7 fruit fly cellular contexts compared by ENCODE assay signal in the genomic region with DNA sequence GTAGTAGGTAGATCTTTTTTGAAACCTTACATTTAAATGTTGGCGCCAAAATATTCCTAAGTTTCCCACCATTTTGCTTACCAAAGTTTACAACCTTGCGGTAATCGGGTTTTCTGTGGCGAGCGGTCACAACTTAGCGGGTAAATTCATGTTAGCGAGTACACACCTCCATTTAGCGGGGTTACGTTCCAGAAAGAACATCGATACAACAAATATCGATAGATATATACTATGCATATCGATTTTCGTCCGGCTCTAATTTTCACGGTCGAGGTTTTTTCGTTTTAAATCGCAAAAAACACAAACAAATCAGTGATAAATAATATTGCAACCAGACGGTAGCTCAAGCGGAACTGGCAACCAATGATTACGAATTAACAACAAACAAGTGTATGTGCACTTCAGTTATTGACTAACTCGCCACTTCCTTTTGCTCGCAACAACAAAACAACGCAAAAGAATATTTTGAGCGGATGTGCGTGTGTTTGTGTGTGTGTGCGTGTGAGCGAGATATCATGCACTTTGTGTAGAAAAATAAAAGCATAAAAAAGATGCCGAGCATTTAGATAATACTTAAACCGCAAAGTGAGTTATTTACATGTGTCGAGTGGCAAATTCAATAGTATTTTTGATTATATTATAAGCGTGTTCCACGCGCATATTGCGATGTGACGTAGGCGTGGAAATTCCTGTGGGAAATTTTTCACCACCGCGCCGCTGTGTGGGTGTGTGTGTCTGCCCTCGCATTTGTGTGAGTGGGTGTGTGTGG.
TF ChIP-seq lines count a peak whose summit lies in the region.

TSS of gene Lnk (plus strand) at position 236 of the 769 bp plus-strand sequence.

- TF ChIP-seq CTCF in S2 (optimal IDR thresholded peaks at IDR 0.05; lab: Kevin White, UChicago), result peak; percentile 67 to 78
- peak; percentile 88 for TF ChIP-seq CTCF in whole organism, embryonic (GFP tag; optimal IDR thresholded peaks at IDR 0.05; lab: Kevin White, UChicago)

TF ChIP-seq in whole organism, 6 proteins besides CTCF, POLR2A, EP300 and RAD21:
- TF ChIP-seq EcR (GFP tag; optimal IDR thresholded peaks at IDR 0.05; lab: Kevin White, UChicago), result no peak
- TF ChIP-seq CG8478 (optimal IDR thresholded peaks at IDR 0.05; lab: Kevin White, UChicago), result peak; percentile 1
- no peak for TF ChIP-seq pan (optimal IDR thresholded peaks at IDR 0.05; lab: Kevin White, UChicago)
- no peak for TF ChIP-seq Dll (optimal IDR thresholded peaks at IDR 0.05; lab: Kevin White, UChicago)

TF ChIP-seq in whole organism, adult, 20 proteins besides CTCF, POLR2A, EP300 and RAD21:
- TF ChIP-seq tj (GFP tag; optimal IDR thresholded peaks at IDR 0.05; lab: Kevin White, UChicago), result peak; percentile 6
- TF ChIP-seq bab1 (GFP tag; optimal IDR thresholded peaks at IDR 0.05; lab: Kevin White, UChicago), result peak; percentile 53
- peak; percentile 76 for TF ChIP-seq Mnt (GFP tag; optimal IDR thresholded peaks at IDR 0.05; lab: Kevin White, UChicago)
- TF ChIP-seq Hr96 (GFP tag; optimal IDR thresholded peaks at IDR 0.05; lab: Kevin White, UChicago), result no peak
- TF ChIP-seq cic (GFP tag; optimal IDR thresholded peaks at IDR 0.05; lab: Kevin White, UChicago), result peak; percentile 47
- no peak for TF ChIP-seq CG33017 (tag; optimal IDR thresholded peaks at IDR 0.05; lab: Kevin White, UChicago)
- peak; percentile 47 for TF ChIP-seq CG11617 (GFP tag; optimal IDR thresholded peaks at IDR 0.05; lab: Kevin White, UChicago)
- no peak for TF ChIP-seq CG1620 (GFP tag; optimal IDR thresholded peaks at IDR 0.05; lab: Kevin White, UChicago)
- TF ChIP-seq kay (GFP tag; lab: Kevin White, UChicago; ENCODE audit: borderline replicate concordance), result no peak
- TF ChIP-seq pad (GFP tag; optimal IDR thresholded peaks at IDR 0.05; lab: Kevin White, UChicago), result no peak
- TF ChIP-seq cnc (optimal IDR thresholded peaks at IDR 0.05; lab: Kevin White, UChicago), result no peak
TF ChIP-seq in whole organism, adult: peak in this region for 5.

TF ChIP-seq in whole organism, embryonic, 481 proteins besides CTCF, POLR2A, EP300 and RAD21 (continues in another document):
- TF ChIP-seq CG10321 (GFP tag; IDR thresholded peaks at IDR 0.05; lab: Robert Waterston, UW) (no peak), knrl (GFP tag; IDR thresholded peaks at IDR 0.05; lab: Robert Waterston, UW; ENCODE audit: partially characterized antibody) (peak; percentile 88), CG14667 (GFP tag; IDR thresholded peaks at IDR 0.05; lab: Robert Waterston, UW) (no peak), CG12071 (GFP tag; optimal IDR thresholded peaks at IDR 0.05; lab: Kevin White, UChicago) (no peak), Vsx1 (GFP tag; optimal IDR thresholded peaks at IDR 0.05; lab: Kevin White, UChicago) (no peak), CG34422 (GFP tag; IDR thresholded peaks at IDR 0.05; lab: Robert Waterston, UW) (no peak), CG1233 (GFP tag; optimal IDR thresholded peaks at IDR 0.05; lab: Kevin White, UChicago) (no peak), CG1024 (GFP tag; IDR thresholded peaks at IDR 0.05; lab: Robert Waterston, UW) (no peak), ken (GFP tag; IDR thresholded peaks at IDR 0.05; lab: Robert Waterston, UW) (no peak), mirr (GFP tag; optimal IDR thresholded peaks at IDR 0.05; lab: Kevin White, UChicago) (peak; percentile 23), CG12299 (tag; optimal IDR thresholded peaks at IDR 0.05; lab: Kevin White, UChicago) (no peak), CG4707 (GFP tag; optimal IDR thresholded peaks at IDR 0.05; lab: Kevin White, UChicago) (no peak), CG1603 (tag; optimal IDR thresholded peaks at IDR 0.05; lab: Kevin White, UChicago) (peak; percentile 83), CG1792 (GFP tag; optimal IDR thresholded peaks at IDR 0.05; lab: Kevin White, UChicago) (no peak), CG8388 (GFP tag; optimal IDR thresholded peaks at IDR 0.05; lab: Kevin White, UChicago) (no peak), dati (GFP tag; IDR thresholded peaks at IDR 0.05; lab: Robert Waterston, UW) (no peak), gem (tag; optimal IDR thresholded peaks at IDR 0.05; lab: Kevin White, UChicago) (no peak)

TF ChIP-seq in whole organism, prepupa, 60 proteins besides CTCF, POLR2A, EP300 and RAD21 (continues in another document):
- TF ChIP-seq dsx (GFP tag; optimal IDR thresholded peaks at IDR 0.05; lab: Kevin White, UChicago; ENCODE audit: poor library complexity, severe bottlenecking) (peak; percentile 56), CG31627 (GFP tag; optimal IDR thresholded peaks at IDR 0.05; lab: Kevin White, UChicago) (no peak), CG4318 (GFP tag; optimal IDR thresholded peaks at IDR 0.05; lab: Kevin White, UChicago) (no peak), CG11294 (GFP tag; IDR thresholded peaks at IDR 0.05; lab: Robert Waterston, UW) (no peak), topi (GFP tag; optimal IDR thresholded peaks at IDR 0.05; lab: Kevin White, UChicago) (peak; percentile 6), vri (GFP tag; optimal IDR thresholded peaks at IDR 0.05; lab: Kevin White, UChicago) (peak; percentile 72), CG11762 (GFP tag; optimal IDR thresholded peaks at IDR 0.05; lab: Kevin White, UChicago; ENCODE audit: insufficient read depth) (no peak), CG15336 (GFP tag; IDR thresholded peaks at IDR 0.05; lab: Robert Waterston, UW) (peak; percentile 51), Eip75B (GFP tag; optimal IDR thresholded peaks at IDR 0.05; lab: Kevin White, UChicago) (no peak), CG34406 (GFP tag; optimal IDR thresholded peaks at IDR 0.05; lab: Kevin White, UChicago) (no peak), CG10631 (GFP tag; optimal IDR thresholded peaks at IDR 0.05; lab: Kevin White, UChicago) (no peak), ss (GFP tag; optimal IDR thresholded peaks at IDR 0.05; lab: Kevin White, UChicago) (no peak), spab (GFP tag; optimal IDR thresholded peaks at IDR 0.05; lab: Kevin White, UChicago) (peak; percentile 16), salr (GFP tag; optimal IDR thresholded peaks at IDR 0.05; lab: Kevin White, UChicago) (no peak), CG7368 (GFP tag; optimal IDR thresholded peaks at IDR 0.05; lab: Kevin White, UChicago) (no peak), CG9139 (GFP tag; optimal IDR thresholded peaks at IDR 0.05; lab: Kevin White, UChicago) (peak; percentile 54), Gug (GFP tag; IDR thresholded peaks at IDR 0.05; lab: Robert Waterston, UW) (no peak)

TF ChIP-seq in whole organism, pupa, 21 proteins besides CTCF, POLR2A, EP300 and RAD21:
- 0 out of 2 replicates have a peak, but pooled peaks have one; percentile 13 for TF ChIP-seq CG32121 (GFP tag; IDR thresholded peaks at IDR 0.05; lab: Robert Waterston, UW)
- TF ChIP-seq CG15710 (tag; optimal IDR thresholded peaks at IDR 0.05; lab: Kevin White, UChicago), result peak; percentile 17
- TF ChIP-seq CG34367 (tag; optimal IDR thresholded peaks at IDR 0.05; lab: Kevin White, UChicago), result peak; percentile 42
- no peak for TF ChIP-seq CG8301 (tag; optimal IDR thresholded peaks at IDR 0.05; lab: Kevin White, UChicago)
- TF ChIP-seq Pif1B (GFP tag; optimal IDR thresholded peaks at IDR 0.05; lab: Kevin White, UChicago), result peak; percentile 36
- no peak; the same call in 1 of the 2 replicates for TF ChIP-seq CG12605 (GFP tag; IDR thresholded peaks at IDR 0.05; lab: Robert Waterston, UW)
- TF ChIP-seq CG8159 (tag; optimal IDR thresholded peaks at IDR 0.05; lab: Kevin White, UChicago), result peak; percentile 19
- TF ChIP-seq gl (tag; optimal IDR thresholded peaks at IDR 0.05; lab: Kevin White, UChicago), result peak; percentile 54

TF ChIP-seq in whole organism, wandering third instar larva, 38 proteins besides CTCF, POLR2A, EP300 and RAD21:
- peak; percentile 49 for TF ChIP-seq Sp1 (GFP tag; optimal IDR thresholded peaks at IDR 0.05; lab: Kevin White, UChicago)
- no peak for TF ChIP-seq GATAd (GFP tag; optimal IDR thresholded peaks at IDR 0.05; lab: Kevin White, UChicago)
- peak; percentile 80 for TF ChIP-seq Myc (optimal IDR thresholded peaks at IDR 0.05; lab: Kevin White, UChicago)
- peak; percentile 40 for TF ChIP-seq Hr83 (GFP tag; optimal IDR thresholded peaks at IDR 0.05; lab: Kevin White, UChicago; ENCODE audit: poor library complexity, severe bottlenecking)
- peak; percentile 11 for TF ChIP-seq h (GFP tag; optimal IDR thresholded peaks at IDR 0.05; lab: Kevin White, UChicago)
- no peak for TF ChIP-seq sage (GFP tag; optimal IDR thresholded peaks at IDR 0.05; lab: Kevin White, UChicago)
- TF ChIP-seq Rel (GFP tag; optimal IDR thresholded peaks at IDR 0.05; lab: Kevin White, UChicago), result no peak
- peak; percentile 41 for TF ChIP-seq Rel (tag; optimal IDR thresholded peaks at IDR 0.05; lab: Kevin White, UChicago)
- TF ChIP-seq woc (GFP tag; optimal IDR thresholded peaks at IDR 0.05; lab: Kevin White, UChicago), result no peak
- TF ChIP-seq sv (GFP tag; optimal IDR thresholded peaks at IDR 0.05; lab: Kevin White, UChicago), result peak; percentile 46
- TF ChIP-seq br (GFP tag; optimal IDR thresholded peaks at IDR 0.05; lab: Kevin White, UChicago), result no peak
